Worm (Caenorhabditis elegans): ENCODE results near the gene aat-8.

Gene aat-8

DNA sequence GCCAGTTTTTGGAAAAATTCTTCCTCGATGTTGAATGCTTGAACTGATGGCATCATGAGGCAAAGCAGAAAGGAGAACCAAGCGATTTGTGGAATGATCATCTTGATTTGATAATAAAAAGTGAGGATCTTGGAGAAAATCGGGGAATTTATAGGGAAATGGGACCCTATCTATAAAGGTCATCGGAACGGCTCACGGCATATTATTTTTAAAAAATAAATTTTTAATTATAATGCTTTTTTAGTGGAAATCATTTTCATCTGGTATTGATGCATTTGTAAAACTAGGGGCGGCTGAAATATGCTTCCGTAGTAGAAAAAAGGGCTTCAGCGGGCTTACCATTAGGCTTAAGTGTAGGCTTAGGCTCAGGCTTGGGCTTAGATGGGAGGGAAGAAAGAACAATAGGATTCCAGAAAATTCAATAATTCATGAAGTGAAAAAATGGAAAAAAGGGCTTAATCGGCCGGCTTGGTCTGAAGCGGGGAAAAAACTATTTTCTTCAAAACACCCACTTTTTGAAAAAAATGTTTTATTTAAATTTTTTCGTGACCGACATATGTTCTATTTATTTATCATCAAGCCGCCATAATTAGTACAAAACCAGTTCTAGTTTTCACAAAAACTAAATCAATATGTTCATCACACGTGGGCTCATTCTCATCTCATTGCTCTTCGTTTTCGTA, 42.8 kb upstream of the aat-8 start, which contains the start of the genes F56D6.22 and F56D6.12:
Gene F56D6.22, minus strand, starts transcription at position 101 of the 683 bp plus-strand sequence.
Gene F56D6.12, plus strand, starts transcription at position 633 of the 683 bp plus-strand sequence.
- TF ChIP-seq tbx-2 (tag; optimal IDR thresholded peaks at IDR 0.05) (no peak), ceh-24 (tag; optimal IDR thresholded peaks at IDR 0.05) (no peak), Y22D7AL.16 (tag; optimal IDR thresholded peaks at IDR 0.05) (no peak), ztf-16 (tag; optimal IDR thresholded peaks at IDR 0.05) (no peak), F13H6.1 (tag; optimal IDR thresholded peaks at IDR 0.05) (no peak), hlh-6 (tag; optimal IDR thresholded peaks at IDR 0.05) (no peak), dmd-4 (tag; optimal IDR thresholded peaks at IDR 0.05; ENCODE audit: borderline replicate concordance) (no peak), elt-2 (tag; optimal IDR thresholded peaks at IDR 0.05) (no peak), fax-1 (tag; optimal IDR thresholded peaks at IDR 0.05) (no peak)

DNA sequence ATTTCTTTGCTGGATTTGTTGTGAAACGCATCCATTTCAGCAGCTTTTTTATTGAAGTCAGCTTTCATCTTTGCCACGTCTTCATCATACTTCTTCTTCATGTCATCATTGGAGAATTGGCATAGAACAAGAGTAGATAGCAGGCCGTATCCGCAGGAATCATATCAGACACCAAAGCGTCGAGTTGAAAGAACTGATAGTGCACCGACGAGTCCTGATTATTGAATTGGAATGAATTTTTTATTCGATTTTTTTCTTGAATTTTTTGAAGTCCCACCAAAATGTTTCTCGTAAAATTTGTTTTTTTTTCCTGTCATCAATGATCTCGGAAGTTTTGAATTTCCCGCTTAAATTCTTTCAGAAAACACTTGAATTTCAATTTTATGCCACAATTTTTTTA, 41.5 kb upstream of the aat-8 start, which contains the start of gene F56D6.11:
Gene F56D6.11, minus strand, starts transcription at position 101 of the 400 bp plus-strand sequence.
- TF ChIP-seq ceh-22 (tag; optimal IDR thresholded peaks at IDR 0.05) (no peak), sox-4 (tag; optimal IDR thresholded peaks at IDR 0.05) (no peak), pha-4 (tag; optimal IDR thresholded peaks at IDR 0.05) (no peak), ceh-2 (tag; optimal IDR thresholded peaks at IDR 0.05) (no peak)

DNA sequence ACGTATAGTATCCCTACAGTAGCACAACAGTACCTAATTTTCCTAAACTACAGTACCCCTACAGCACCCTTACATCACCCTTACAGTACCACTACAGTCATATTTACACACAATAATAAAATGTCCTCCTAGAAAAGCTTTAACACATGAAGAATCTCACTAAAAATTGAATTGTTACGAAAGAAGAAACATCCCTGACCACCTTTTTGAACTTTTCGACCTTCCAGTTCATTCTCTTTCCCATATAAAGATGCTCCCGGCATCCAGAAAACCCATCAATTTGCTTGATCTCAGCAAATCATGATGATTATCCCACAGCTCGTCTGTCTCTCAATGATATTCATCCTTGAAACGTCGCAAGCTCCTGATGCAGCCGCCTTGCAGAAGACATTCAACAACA, 39.8 kb upstream of the aat-8 start, which contains the start of gene F56D6.21:
Gene F56D6.21, plus strand, starts transcription at position 301 of the 400 bp plus-strand sequence.
- TF ChIP-seq rnt-1 (tag; optimal IDR thresholded peaks at IDR 0.05) (no peak), C38D4.7 (GFP tag; optimal IDR thresholded peaks at IDR 0.05) (no peak), ceh-45 (GFP tag; IDR thresholded peaks at IDR 0.05) (no peak), dmd-4 (tag; optimal IDR thresholded peaks at IDR 0.05; ENCODE audit: borderline replicate concordance) (no peak), pat-9 (tag; optimal IDR thresholded peaks at IDR 0.05) (no peak), fkh-10 (GFP tag; optimal IDR thresholded peaks at IDR 0.05) (no peak), pha-4 (tag; optimal IDR thresholded peaks at IDR 0.05) (no peak), odd-2 (tag; optimal IDR thresholded peaks at IDR 0.05) (no peak), ceh-18 (tag; optimal IDR thresholded peaks at IDR 0.05) (no peak), gmeb-2 (tag; optimal IDR thresholded peaks at IDR 0.05) (no peak)

DNA sequence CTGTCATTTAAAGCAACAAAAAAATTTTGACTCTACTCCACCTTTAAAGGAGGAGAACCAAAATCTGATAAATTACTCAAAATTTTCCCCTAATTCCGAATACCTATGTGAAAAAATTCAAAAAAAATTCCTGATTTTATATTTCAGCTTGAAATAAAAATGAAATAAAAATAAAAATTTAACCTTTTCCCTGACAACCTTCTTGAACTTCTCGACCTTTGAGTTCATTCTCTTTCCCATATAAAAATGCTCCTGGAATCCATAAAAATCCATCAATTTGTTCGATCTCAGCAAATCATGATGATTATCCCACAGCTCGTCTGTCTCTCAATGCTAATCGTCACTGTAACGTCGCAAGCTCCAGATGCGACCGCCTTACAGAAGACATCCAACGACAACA, 38.1 kb upstream of the aat-8 start, which contains the start of gene F56D6.6:
Gene F56D6.6, plus strand, starts transcription at position 301 of the 400 bp plus-strand sequence.
- TF ChIP-seq C38D4.7 (GFP tag; optimal IDR thresholded peaks at IDR 0.05): no peak
- no peak for TF ChIP-seq ceh-9 (tag; optimal IDR thresholded peaks at IDR 0.05)
- no peak for TF ChIP-seq ceh-6 (GFP tag; optimal IDR thresholded peaks at IDR 0.05)
- no peak for TF ChIP-seq nhr-11 (tag; optimal IDR thresholded peaks at IDR 0.05)
- TF ChIP-seq ceh-31 (tag; optimal IDR thresholded peaks at IDR 0.05): no peak
- no peak for TF ChIP-seq ceh-45 (GFP tag; IDR thresholded peaks at IDR 0.05)
- TF ChIP-seq nfya-1 (tag; optimal IDR thresholded peaks at IDR 0.05): no peak
- no peak for TF ChIP-seq madf-2 (tag; optimal IDR thresholded peaks at IDR 0.05)
- TF ChIP-seq hlh-30 (tag; optimal IDR thresholded peaks at IDR 0.05; ENCODE audit: insufficient read depth): no peak
- no peak for TF ChIP-seq dve-1 (tag; optimal IDR thresholded peaks at IDR 0.05)
- TF ChIP-seq dmd-4 (tag; optimal IDR thresholded peaks at IDR 0.05; ENCODE audit: borderline replicate concordance): no peak
- TF ChIP-seq fkh-6 (tag; optimal IDR thresholded peaks at IDR 0.05): no peak
- TF ChIP-seq pag-3 (tag; optimal IDR thresholded peaks at IDR 0.05; ENCODE audit: borderline replicate concordance): no peak
- no peak for TF ChIP-seq rnt-1 (tag; optimal IDR thresholded peaks at IDR 0.05)
- no peak for TF ChIP-seq ceh-34 (tag; optimal IDR thresholded peaks at IDR 0.05)
- TF ChIP-seq hlh-8 (tag; optimal IDR thresholded peaks at IDR 0.05): no peak
- TF ChIP-seq F13H6.1 (tag; optimal IDR thresholded peaks at IDR 0.05): no peak
- no peak for TF ChIP-seq odd-2 (tag; optimal IDR thresholded peaks at IDR 0.05)
- TF ChIP-seq sox-2 (GFP tag; IDR thresholded peaks at IDR 0.05): no peak
- no peak for TF ChIP-seq pha-2 (tag; optimal IDR thresholded peaks at IDR 0.05)

Measured in whole organism, late embryonic.